Worm (Caenorhabditis elegans): ENCODE measurements around the gene vha-15.
A peak's percentile ranks its signal among the peaks of the same experiment; 100 is the strongest.

Gene vha-15

ce11 chrX:2213400-2214362 is 24.0 kb upstream of the vha-15 start:
- TF ChIP-seq ama-1 (optimal IDR thresholded peaks at IDR 0.05) = no peak
- no peak for TF ChIP-seq nhr-11 (tag; optimal IDR thresholded peaks at IDR 0.05)
- TF ChIP-seq F13H6.1 (tag; optimal IDR thresholded peaks at IDR 0.05) = no peak
- no peak for TF ChIP-seq zag-1 (tag; optimal IDR thresholded peaks at IDR 0.05)
- TF ChIP-seq nhr-77 (tag; optimal IDR thresholded peaks at IDR 0.05) = no peak
- TF ChIP-seq nhr-23 (tag; optimal IDR thresholded peaks at IDR 0.05) = no peak
- no peak for TF ChIP-seq R02D3.7 (tag; optimal IDR thresholded peaks at IDR 0.05)
- no peak for TF ChIP-seq peb-1 (tag; optimal IDR thresholded peaks at IDR 0.05)
- no peak for TF ChIP-seq aly-2 (tag; optimal IDR thresholded peaks at IDR 0.05)
- no peak for TF ChIP-seq mdl-1 (tag; optimal IDR thresholded peaks at IDR 0.05)
- no peak for TF ChIP-seq mab-5 (tag; optimal IDR thresholded peaks at IDR 0.05)
- TF ChIP-seq ztf-1 (GFP tag; conservative IDR thresholded peaks at IDR 0.05) = no peak
- TF ChIP-seq nhr-10 (tag; optimal IDR thresholded peaks at IDR 0.05) = no peak

ce11 chrX:2214454-2214853 is 23.3 kb upstream of the vha-15 start:
- TF ChIP-seq peb-1 (tag; optimal IDR thresholded peaks at IDR 0.05) (peak; percentile 92), blmp-1 (tag; optimal IDR thresholded peaks at IDR 0.05; ENCODE audit: insufficient read depth) (peak; percentile 8), unc-39 (tag; optimal IDR thresholded peaks at IDR 0.05) (no peak)

ce11 chrX:2215108-2215507 is 22.6 kb upstream of the vha-15 start:
- TF ChIP-seq nhr-21 (tag; optimal IDR thresholded peaks at IDR 0.05) (peak; percentile 61), nhr-6 (tag; optimal IDR thresholded peaks at IDR 0.05) (no peak), nhr-25 (tag; optimal IDR thresholded peaks at IDR 0.05) (peak; percentile 11), lin-11 (tag; optimal IDR thresholded peaks at IDR 0.05) (no peak), nhr-11 (tag; optimal IDR thresholded peaks at IDR 0.05) (no peak), blmp-1 (tag; optimal IDR thresholded peaks at IDR 0.05; ENCODE audit: insufficient read depth) (peak; percentile 62), unc-39 (tag; optimal IDR thresholded peaks at IDR 0.05) (no peak), fos-1 (tag; optimal IDR thresholded peaks at IDR 0.05) (peak; percentile 47), gmeb-1 (tag; optimal IDR thresholded peaks at IDR 0.05) (peak; percentile 45), nhr-23 (tag; optimal IDR thresholded peaks at IDR 0.05) (no peak), ceh-82 (tag; optimal IDR thresholded peaks at IDR 0.05) (no peak), snpc-4 (tag; optimal IDR thresholded peaks at IDR 0.05) (no peak), elt-3 (tag; optimal IDR thresholded peaks at IDR 0.05) (no peak), ztf-1 (GFP tag; conservative IDR thresholded peaks at IDR 0.05) (no peak), zag-1 (tag; optimal IDR thresholded peaks at IDR 0.05) (no peak), lsy-2 (tag; optimal IDR thresholded peaks at IDR 0.05) (peak in 1 of 2 experiments; percentile 27), ama-1 (optimal IDR thresholded peaks at IDR 0.05) (no peak), nhr-77 (tag; optimal IDR thresholded peaks at IDR 0.05) (no peak), C34F6.9 (tag; optimal IDR thresholded peaks at IDR 0.05) (peak; percentile 5), peb-1 (tag; optimal IDR thresholded peaks at IDR 0.05) (peak; percentile 98), nhr-12 (tag; optimal IDR thresholded peaks at IDR 0.05) (no peak), unc-62 (GFP tag; optimal IDR thresholded peaks at IDR 0.05) (no peak), R02D3.7 (tag; optimal IDR thresholded peaks at IDR 0.05) (no peak), nhr-10 (tag; optimal IDR thresholded peaks at IDR 0.05) (no peak), sem-4 (tag; optimal IDR thresholded peaks at IDR 0.05) (no peak), sma-3 (GFP tag; optimal IDR thresholded peaks at IDR 0.05) (peak; percentile 84), mbf-1 (tag; optimal IDR thresholded peaks at IDR 0.05) (no peak), mdl-1 (tag; optimal IDR thresholded peaks at IDR 0.05) (peak in 1 of 2 experiments; percentile 30), dmd-4 (tag; optimal IDR thresholded peaks at IDR 0.05) (no peak), unc-55 (GFP tag; optimal IDR thresholded peaks at IDR 0.05) (no peak), aly-2 (tag; optimal IDR thresholded peaks at IDR 0.05) (no peak), Y55F3AM.14 (GFP tag; optimal IDR thresholded peaks at IDR 0.05) (no peak), ztf-4 (tag; optimal IDR thresholded peaks at IDR 0.05) (no peak), sma-9 (GFP tag; optimal IDR thresholded peaks at IDR 0.05) (peak; percentile 78), sma-9 (tag; optimal IDR thresholded peaks at IDR 0.05) (no peak), skn-1 (tag; optimal IDR thresholded peaks at IDR 0.05) (no peak), nhr-237 (tag; optimal IDR thresholded peaks at IDR 0.05) (no peak), mab-5 (tag; optimal IDR thresholded peaks at IDR 0.05) (no peak), lin-39 (tag; optimal IDR thresholded peaks at IDR 0.05) (no peak), lin-13 (GFP tag; optimal IDR thresholded peaks at IDR 0.05) (no peak), F13H6.1 (tag; optimal IDR thresholded peaks at IDR 0.05) (peak; percentile 52), ZK546.5 (tag; optimal IDR thresholded peaks at IDR 0.05) (no peak), alr-1 (tag; optimal IDR thresholded peaks at IDR 0.05) (no peak), elt-1 (tag; optimal IDR thresholded peaks at IDR 0.05) (no peak), crh-2 (tag; optimal IDR thresholded peaks at IDR 0.05) (peak; percentile 0), ceh-16 (tag; optimal IDR thresholded peaks at IDR 0.05) (no peak), ztf-11 (tag; optimal IDR thresholded peaks at IDR 0.05) (no peak)
